Fruit fly (Drosophila melanogaster) whole organism, embryonic: ENCODE results near the gene Tsp96F.

Experiments
- Adf1 ChIP-seq: fragments of 200-800 bp; sonication (Bioruptor generic); IDR thresholded peaks from 2 replicates; pipeline ENCODE4 v1.3.6; 2022; ENCODE audit warnings: missing biosample characterization, missing genetic modification characterization
- Aef1 ChIP-seq: fragments of 200-800 bp; sonication (Bioruptor generic); IDR thresholded peaks from 3 replicates; pipeline ENCODE4 v1.3.6; 2022; ENCODE audit warnings: missing biosample characterization, missing genetic modification characterization
- Bteb2 ChIP-seq: fragments of 200-800 bp; sonication (Bioruptor generic); optimal IDR thresholded peaks from 2 replicates; lab custom pipeline; 2016; ENCODE audit warnings: missing biosample characterization, missing genetic modification characterization
- CG11085 ChIP-seq: fragments of 200-800 bp; sonication (Bioruptor generic); IDR thresholded peaks from 2 replicates; pipeline ENCODE4 v1.3.6; 2022; ENCODE audit warnings: missing biosample characterization, missing genetic modification characterization
- CG11560 ChIP-seq: fragments of 200-800 bp; sonication (Bioruptor generic); IDR thresholded peaks from 3 replicates; pipeline ENCODE4 v1.3.6; 2022; ENCODE audit warnings: missing biosample characterization, missing genetic modification characterization
- CG12744 ChIP-seq: fragments of 200-800 bp; sonication (Bioruptor generic); optimal IDR thresholded peaks from 2 replicates; lab custom pipeline; 2016; ENCODE audit warnings: missing biosample characterization, missing genetic modification characterization
- CG13624 ChIP-seq: fragments of 200-800 bp; sonication (Bioruptor generic); optimal IDR thresholded peaks from 2 replicates; lab custom pipeline; 2016; ENCODE audit warnings: missing biosample characterization, missing genetic modification characterization
- CG14014 ChIP-seq: fragments of 200-800 bp; sonication (Bioruptor generic); IDR thresholded peaks from 2 replicates; pipeline ENCODE4 v1.3.6; 2022; ENCODE audit warnings: missing biosample characterization, missing genetic modification characterization
- CG14667 ChIP-seq: fragments of 200-800 bp; sonication (Bioruptor generic); IDR thresholded peaks from 2 replicates; pipeline ENCODE4 v1.3.6; 2022; ENCODE audit warnings: missing biosample characterization, missing genetic modification characterization
- CG14860 ChIP-seq: fragments of 200-800 bp; sonication (Bioruptor generic); IDR thresholded peaks from 3 replicates; pipeline ENCODE4 v1.3.6; 2022; ENCODE audit warnings: missing biosample characterization, missing genetic modification characterization; ENCODE audit not compliant: partially characterized antibody
- CG18476 ChIP-seq: fragments of 200-800 bp; sonication (Bioruptor generic); optimal IDR thresholded peaks from 2 replicates; lab custom pipeline; 2016; ENCODE audit warnings: missing biosample characterization, mild to moderate bottlenecking, missing genetic modification characterization
- CG18764 ChIP-seq: fragments of 200-800 bp; sonication (Bioruptor generic); optimal IDR thresholded peaks from 3 replicates; lab custom pipeline; 2016; ENCODE audit warnings: missing biosample characterization, missing genetic modification characterization
- CG2875 ChIP-seq: fragments of 200-800 bp; sonication (Bioruptor generic); optimal IDR thresholded peaks from 2 replicates; lab custom pipeline; 2017; ENCODE audit warnings: missing biosample characterization, mild to moderate bottlenecking, missing genetic modification characterization, missing genetic modification reagents
- CG30431 ChIP-seq: fragments of 200-800 bp; sonication (Bioruptor generic); optimal IDR thresholded peaks from 2 replicates; lab custom pipeline; 2017; ENCODE audit warnings: missing biosample characterization, missing genetic modification characterization
- CG31224 ChIP-seq: fragments of 200-800 bp; sonication (Bioruptor generic); IDR thresholded peaks from 2 replicates; pipeline ENCODE4 v1.3.6; 2022; ENCODE audit warnings: missing biosample characterization, missing genetic modification characterization
- CG6254 ChIP-seq: fragments of 200-800 bp; sonication (Bioruptor generic); optimal IDR thresholded peaks from 3 replicates; lab custom pipeline; 2017; ENCODE audit warnings: mild to moderate bottlenecking, missing biosample characterization, missing genetic modification reagents, missing genetic modification characterization
- CG6683 ChIP-seq: fragments of 200-800 bp; sonication (Bioruptor generic); optimal IDR thresholded peaks from 2 replicates; lab custom pipeline; 2017; ENCODE audit warnings: missing biosample characterization, mild to moderate bottlenecking, missing genetic modification characterization, missing genetic modification reagents
- CG6689 ChIP-seq: fragments of 200-800 bp; sonication (Bioruptor generic); IDR thresholded peaks from 2 replicates; pipeline ENCODE4 v1.3.6; 2022; ENCODE audit warnings: missing biosample characterization, missing genetic modification characterization
- CG6813 ChIP-seq: fragments of 200-800 bp; sonication (Bioruptor generic); optimal IDR thresholded peaks from 2 replicates; lab custom pipeline; 2017; ENCODE audit warnings: missing biosample characterization, missing genetic modification characterization, mild to moderate bottlenecking, moderate library complexity, missing genetic modification reagents
- CG7271 ChIP-seq: fragments of 200-800 bp; sonication (Bioruptor generic); optimal IDR thresholded peaks from 2 replicates; lab custom pipeline; 2018; ENCODE audit warnings: missing biosample characterization, mild to moderate bottlenecking, missing genetic modification characterization, moderate library complexity
- CG8089 ChIP-seq: fragments of 200-800 bp; sonication (Bioruptor generic); optimal IDR thresholded peaks from 3 replicates; lab custom pipeline; 2016; ENCODE audit warnings: missing biosample characterization, missing genetic modification characterization
- Camta ChIP-seq: fragments of 200-800 bp; sonication (Bioruptor generic); optimal IDR thresholded peaks from 2 replicates; lab custom pipeline; 2016; ENCODE audit warnings: missing biosample characterization, missing genetic modification characterization
- D19A ChIP-seq: fragments of 200-800 bp; optimal IDR thresholded peaks from 3 replicates; lab custom pipeline; 2019; ENCODE audit warnings: missing biosample characterization, mild to moderate bottlenecking, missing genetic modification characterization, moderate library complexity
- D19B ChIP-seq: fragments of 200-800 bp; sonication (Bioruptor generic); optimal IDR thresholded peaks from 2 replicates; lab custom pipeline; 2017; ENCODE audit warnings: missing biosample characterization, mild to moderate bottlenecking, missing genetic modification characterization
- Dip2 ChIP-seq: fragments of 200-800 bp; sonication (Bioruptor generic); IDR thresholded peaks from 2 replicates; pipeline ENCODE4 v1.3.6; 2022; ENCODE audit warnings: missing biosample characterization, missing genetic modification characterization
- Dll ChIP-seq: fragments of 200-800 bp; sonication (Bioruptor generic); IDR thresholded peaks from 4 replicates; pipeline ENCODE4 v1.3.6; 2022; ENCODE audit warnings: missing biosample characterization, missing genetic modification characterization; ENCODE audit not compliant: partially characterized antibody
- Ets65A ChIP-seq: fragments of 200-800 bp; sonication (Bioruptor generic); peaks from one replicate; lab custom pipeline; 2016; ENCODE audit warnings: missing biosample characterization, missing genetic modification characterization
- Gsc ChIP-seq: fragments of 200-800 bp; sonication (Bioruptor generic); IDR thresholded peaks from 2 replicates; pipeline ENCODE4 v1.3.6; 2022; ENCODE audit warnings: missing biosample characterization, missing genetic modification characterization
- HHEX ChIP-seq: fragments of 200-800 bp; sonication (Bioruptor generic); optimal IDR thresholded peaks from 3 replicates; lab custom pipeline; 2017; ENCODE audit warnings: missing biosample characterization, mild to moderate bottlenecking, missing genetic modification characterization, missing genetic modification reagents
- Hey ChIP-seq: fragments of 200-800 bp; sonication (Bioruptor generic); optimal IDR thresholded peaks from 3 replicates; lab custom pipeline; 2018; ENCODE audit warnings: missing biosample characterization, mild to moderate bottlenecking, missing genetic modification characterization
- Oli ChIP-seq: fragments of 200-800 bp; sonication (Bioruptor generic); optimal IDR thresholded peaks from 2 replicates; lab custom pipeline; 2018; ENCODE audit warnings: missing biosample characterization, mild to moderate bottlenecking, missing genetic modification characterization, moderate library complexity
- Sox102F ChIP-seq: fragments of 200-800 bp; sonication (Bioruptor generic); optimal IDR thresholded peaks from 2 replicates; lab custom pipeline; 2018; ENCODE audit warnings: missing biosample characterization, mild to moderate bottlenecking, missing genetic modification characterization, moderate library complexity
- Xbp1 ChIP-seq: fragments of 200-800 bp; sonication (Bioruptor generic); optimal IDR thresholded peaks from 3 replicates; lab custom pipeline; 2016; ENCODE audit warnings: missing biosample characterization, mild to moderate bottlenecking, missing genetic modification characterization
- ap ChIP-seq: fragments of 200-800 bp; sonication (Bioruptor generic); IDR thresholded peaks from 2 replicates; pipeline ENCODE4 v1.3.6; 2022; ENCODE audit warnings: missing biosample characterization, missing genetic modification characterization
- ci ChIP-seq: fragments of 200-800 bp; sonication (Bioruptor generic); IDR thresholded peaks from 3 replicates; pipeline ENCODE4 v1.3.6; 2022; ENCODE audit warnings: missing biosample characterization, missing genetic modification characterization
- esg ChIP-seq: fragments of 200-800 bp; sonication (Bioruptor generic); conservative IDR thresholded peaks from 2 replicates; pipeline ENCODE4 v1.3.6; 2022; ENCODE audit warnings: missing biosample characterization, missing genetic modification characterization
- fd3F ChIP-seq: fragments of 200-800 bp; sonication (Bioruptor generic); optimal IDR thresholded peaks from 2 replicates; lab custom pipeline; 2018; ENCODE audit warnings: missing biosample characterization, mild to moderate bottlenecking, missing genetic modification characterization, moderate library complexity
- grn ChIP-seq: fragments of 200-800 bp; sonication (Bioruptor generic); optimal IDR thresholded peaks from 3 replicates; lab custom pipeline; 2017; ENCODE audit warnings: missing biosample characterization, missing genetic modification characterization
- lab ChIP-seq: fragments of 200-800 bp; sonication (Bioruptor generic); optimal IDR thresholded peaks from 3 replicates; lab custom pipeline; 2017; ENCODE audit warnings: missing biosample characterization, missing genetic modification characterization, mild to moderate bottlenecking, moderate library complexity, missing genetic modification reagents
- lmd ChIP-seq: fragments of 200-800 bp; sonication (Bioruptor generic); IDR thresholded peaks from 2 replicates; pipeline ENCODE4 v1.3.6; 2022; ENCODE audit warnings: missing biosample characterization, missing genetic modification characterization
- onecut ChIP-seq: fragments of 200-800 bp; sonication (Bioruptor generic); IDR thresholded peaks from 2 replicates; pipeline ENCODE4 v1.3.6; 2022; ENCODE audit warnings: missing biosample characterization, missing genetic modification characterization
- pnt ChIP-seq: fragments of 200-800 bp; sonication (Bioruptor generic); optimal IDR thresholded peaks from 3 replicates; lab custom pipeline; 2016; ENCODE audit warnings: missing biosample characterization, missing genetic modification characterization
- prd ChIP-seq, 3 experiments: fragments of >200 bp in 2 of 3; fragments of 200-800 bp in 1 of 3; sonication (Bioruptor generic) in 1 of 3; optimal IDR thresholded peaks in 2 of 3; IDR thresholded peaks in 1 of 3; 2 replicates in 2 of 3; 3 replicates in 1 of 3; pipeline versions ENCODE4 v1.3.6 to Lab custom; 2017 to 2022; ENCODE audit warnings: missing biosample characterization in 1 of 3, missing genetic modification characterization in 1 of 3
- pzg ChIP-seq: fragments of 200-800 bp; sonication (Bioruptor generic); optimal IDR thresholded peaks from 3 replicates; lab custom pipeline; 2018; ENCODE audit warnings: missing biosample characterization, mild to moderate bottlenecking, missing genetic modification characterization, moderate library complexity
- ranshi ChIP-seq: fragments of 200-800 bp; sonication (Bioruptor generic); IDR thresholded peaks from 2 replicates; pipeline ENCODE4 v1.3.6; 2022; ENCODE audit warnings: missing biosample characterization, missing genetic modification characterization
- scrt ChIP-seq: fragments of 200-800 bp; sonication (Bioruptor generic); optimal IDR thresholded peaks from 2 replicates; lab custom pipeline; 2018; ENCODE audit warnings: missing biosample characterization, mild to moderate bottlenecking, missing genetic modification characterization, moderate library complexity
- sna ChIP-seq: fragments of 200-800 bp; sonication (Bioruptor generic); IDR thresholded peaks from 2 replicates; pipeline ENCODE4 v1.3.6; 2022; ENCODE audit warnings: missing biosample characterization, missing genetic modification characterization; ENCODE audit not compliant: partially characterized antibody
- sob ChIP-seq: fragments of 200-800 bp; sonication (Bioruptor generic); IDR thresholded peaks from 2 replicates; pipeline ENCODE4 v1.3.6; 2022; ENCODE audit warnings: missing biosample characterization, missing genetic modification characterization
- unpg ChIP-seq: fragments of 200-800 bp; sonication (Bioruptor generic); optimal IDR thresholded peaks from 3 replicates; lab custom pipeline; 2018; ENCODE audit warnings: missing biosample characterization, mild to moderate bottlenecking, missing genetic modification characterization, moderate library complexity

Tsp96F gene

dm6 chr3R:25880971-25881809 lies at the start of gene Tsp96F (continued):
- TF ChIP-seq onecut (GFP tag; lab: Robert Waterston, UW) (peak; percentile 27; the same call in 1 of the 2 replicates), Camta (GFP tag; lab: Kevin White, UChicago) (no peak), unpg (GFP tag; lab: Kevin White, UChicago) (no peak), grn (GFP tag; lab: Kevin White, UChicago) (no peak), Aef1 (GFP tag; lab: Robert Waterston, UW) (no peak), Gsc (GFP tag; lab: Robert Waterston, UW) (no peak), Dip2 (no peak), sna (GFP tag; lab: Robert Waterston, UW) (0 out of 2 replicates have a peak, but pooled peaks have one; percentile 0), sob (no peak), CG30431 (GFP tag; lab: Kevin White, UChicago) (no peak), CG6813 (no peak), CG8089 (no peak), CG6254 (no peak), CG31224 (no peak), CG11085 (no peak), HHEX (GFP tag; lab: Kevin White, UChicago) (no peak), pnt (GFP tag; lab: Kevin White, UChicago) (no peak), pzg (peak; percentile 96), fd3F (GFP tag; lab: Kevin White, UChicago) (no peak), Sox102F (GFP tag; lab: Kevin White, UChicago) (no peak), CG18764 (GFP tag; lab: Kevin White, UChicago) (no peak), CG13624 (GFP tag; lab: Kevin White, UChicago) (no peak), Oli (no peak), CG12744 (GFP tag; lab: Kevin White, UChicago) (no peak), Bteb2 (GFP tag; lab: Kevin White, UChicago) (no peak), CG14667 (GFP tag; lab: Robert Waterston, UW) (no peak), Adf1 (no peak), CG7271 (tag; lab: Kevin White, UChicago) (peak; percentile 31), scrt (GFP tag; lab: Kevin White, UChicago) (no peak), esg (GFP tag; lab: Robert Waterston, UW) (no peak), D19B (GFP tag; lab: Kevin White, UChicago) (no peak), lab (GFP tag; lab: Kevin White, UChicago) (peak; percentile 4), D19A (no peak), CG18476 (GFP tag; lab: Kevin White, UChicago) (no peak), ap (no peak), ci (GFP tag; lab: Robert Waterston, UW) (no peak; the same call in 2 of the 3 replicates), CG6689 (GFP tag; lab: Robert Waterston, UW) (no peak), Hey (no peak), CG2875 (GFP tag; lab: Kevin White, UChicago) (no peak), lmd (GFP tag; lab: Robert Waterston, UW) (no peak), CG11560 (tag; lab: Robert Waterston, UW) (no peak; the same call in 2 of the 3 replicates), Xbp1 (GFP tag; lab: Kevin White, UChicago) (no peak), CG14014 (GFP tag; lab: Robert Waterston, UW) (no peak), ranshi (GFP tag; lab: Robert Waterston, UW) (no peak), Ets65A (GFP tag; lab: Kevin White, UChicago) (no peak), CG14860 (GFP tag; lab: Robert Waterston, UW) (no peak), CG6683 (GFP tag; lab: Kevin White, UChicago) (no peak), prd (optimal IDR thresholded peaks at IDR 0.05; lab: Kevin White, UChicago) (no peak), prd (GFP tag; IDR thresholded peaks at IDR 0.05; lab: Robert Waterston, UW) (no peak), Dll (GFP tag; lab: Robert Waterston, UW) (peak; percentile 68; the same call in 3 of the 4 replicates)
